Worm (Caenorhabditis elegans) whole organism, L3 larva: Measurements from ENCODE around the gene str-250.

Experiments used
- R02D3.7 ChIP-seq: fragments of 150-350 bp; optimal IDR thresholded peaks from 2 replicates; lab custom pipeline; 2014; ENCODE audit warnings: missing biosample characterization, missing genetic modification characterization
- aly-2 ChIP-seq: fragments of 150-350 bp; optimal IDR thresholded peaks from 2 replicates; lab custom pipeline; 2014; ENCODE audit warnings: missing biosample characterization, missing genetic modification characterization
- ama-1 ChIP-seq: fragments of 150-350 bp; optimal IDR thresholded peaks from 2 replicates; lab custom pipeline; 2018
- egl-5 ChIP-seq: fragments of 150-350 bp; optimal IDR thresholded peaks from 2 replicates; lab custom pipeline; 2017; ENCODE audit warnings: missing biosample characterization, missing genetic modification reagents, missing genetic modification characterization, inconsistent platforms
- mml-1 ChIP-seq: fragments of 150-350 bp; sonication (generic microtip); optimal IDR thresholded peaks from 3 replicates; lab custom pipeline; 2014; ENCODE audit warnings: missing biosample characterization, missing genetic modification characterization
- nhr-12 ChIP-seq: fragments of 150-350 bp; optimal IDR thresholded peaks from 2 replicates; lab custom pipeline; 2014; ENCODE audit warnings: missing biosample characterization, missing genetic modification characterization
- nhr-237 ChIP-seq: fragments of 150-350 bp; optimal IDR thresholded peaks from 2 replicates; lab custom pipeline; 2014; ENCODE audit warnings: missing biosample characterization, missing genetic modification characterization
- nhr-76 ChIP-seq: fragments of 150-350 bp; sonication (generic microtip); optimal IDR thresholded peaks from 5 replicates; lab custom pipeline; 2014; ENCODE audit warnings: missing biosample characterization, missing genetic modification characterization
- pha-4 ChIP-seq: fragments of 150-350 bp; optimal IDR thresholded peaks from 2 replicates; lab custom pipeline; 2014; ENCODE audit warnings: missing biosample characterization, missing genetic modification reagents, missing genetic modification characterization
- skn-1 ChIP-seq: fragments of 150-350 bp; optimal IDR thresholded peaks from 2 replicates; lab custom pipeline; 2014; ENCODE audit warnings: missing biosample characterization, missing genetic modification characterization
- tbx-2 ChIP-seq: sonication (generic microtip); optimal IDR thresholded peaks from 2 replicates; lab custom pipeline; 2016; ENCODE audit warnings: mild to moderate bottlenecking, missing genetic modification characterization, missing compliant biosample characterization
- zag-1 ChIP-seq: fragments of 150-350 bp; optimal IDR thresholded peaks from 2 replicates; lab custom pipeline; 2014; ENCODE audit warnings: missing biosample characterization, missing genetic modification characterization
- ztf-11 ChIP-seq: fragments of 150-350 bp; optimal IDR thresholded peaks from 2 replicates; lab custom pipeline; 2014; ENCODE audit warnings: missing biosample characterization, missing genetic modification characterization

- TF ChIP-seq nhr-76 (tag; lab: Kevin White, UChicago) (no peak), R02D3.7 (tag; lab: Kevin White, UChicago) (no peak), pha-4 (tag; lab: Kevin White, UChicago) (no peak), ama-1 (lab: Kevin White, UChicago) (peak; percentile 87), skn-1 (tag; lab: Kevin White, UChicago) (no peak), zag-1 (no peak), mml-1 (tag; lab: Kevin White, UChicago) (no peak), egl-5 (tag; lab: Kevin White, UChicago) (no peak), nhr-237 (tag; lab: Kevin White, UChicago) (no peak), tbx-2 (tag; lab: Kevin White, UChicago) (no peak), ztf-11 (tag; lab: Kevin White, UChicago) (no peak), nhr-12 (tag; lab: Kevin White, UChicago) (no peak), aly-2 (no peak)
Measured at ce11 chrV:13908120-13908915, 10.1 kb upstream of the str-250 start.
